Fruit fly (Drosophila melanogaster): Measurements from ENCODE around the gene Nubp1.

Gene Nubp1

dm6 chr2L:16719643-16720515 is 12.5 kb upstream of the Nubp1 start, which contains the start of gene Cyt-c-p:
Gene Cyt-c-p, plus strand, starts transcription at chr2L:16719932.
- TF ChIP-seq pan (optimal IDR thresholded peaks at IDR 0.05) (no peak), CG8478 (optimal IDR thresholded peaks at IDR 0.05) (no peak), psq (optimal IDR thresholded peaks at IDR 0.05) (no peak), Dll (optimal IDR thresholded peaks at IDR 0.05) (no peak), usp (GFP tag; optimal IDR thresholded peaks at IDR 0.05) (no peak), EcR (GFP tag; optimal IDR thresholded peaks at IDR 0.05) (no peak)

- TF ChIP-seq pan (optimal IDR thresholded peaks at IDR 0.05) (no peak), EcR (GFP tag; optimal IDR thresholded peaks at IDR 0.05) (no peak), psq (optimal IDR thresholded peaks at IDR 0.05) (no peak), Dll (optimal IDR thresholded peaks at IDR 0.05) (no peak), CG8478 (optimal IDR thresholded peaks at IDR 0.05) (no peak), usp (GFP tag; optimal IDR thresholded peaks at IDR 0.05) (no peak)
Observed at dm6 chr2L:16720707-16721700, 11.3 kb upstream of the Nubp1 start.

dm6 chr2L:16722596-16722995 is 9.8 kb upstream of the Nubp1 start:
- no peak for TF ChIP-seq psq (optimal IDR thresholded peaks at IDR 0.05)

dm6 chr2L:16727578-16728023 is 4.7 kb upstream of the Nubp1 start, which contains the start of gene VhaSFD:
Gene VhaSFD, minus strand, starts transcription at chr2L:16727826.
- TF ChIP-seq usp (GFP tag; optimal IDR thresholded peaks at IDR 0.05) (no peak), EcR (GFP tag; optimal IDR thresholded peaks at IDR 0.05) (no peak), CG8478 (optimal IDR thresholded peaks at IDR 0.05) (no peak), psq (optimal IDR thresholded peaks at IDR 0.05) (no peak), Dll (optimal IDR thresholded peaks at IDR 0.05) (no peak), pan (optimal IDR thresholded peaks at IDR 0.05) (no peak)

- TF ChIP-seq psq (optimal IDR thresholded peaks at IDR 0.05) (no peak), Dll (optimal IDR thresholded peaks at IDR 0.05) (no peak), EcR (GFP tag; optimal IDR thresholded peaks at IDR 0.05) (no peak), pan (optimal IDR thresholded peaks at IDR 0.05) (no peak), usp (GFP tag; optimal IDR thresholded peaks at IDR 0.05) (no peak), CG8478 (optimal IDR thresholded peaks at IDR 0.05) (no peak)
Observed at dm6 chr2L:16729556-16729955, 2.8 kb upstream of the Nubp1 start, which contains the start of gene Tsen2. Gene Tsen2, plus strand, starts transcription at chr2L:16729777.

- TF ChIP-seq Dll (optimal IDR thresholded peaks at IDR 0.05), result no peak
- TF ChIP-seq pan (optimal IDR thresholded peaks at IDR 0.05), result no peak
- TF ChIP-seq usp (GFP tag; optimal IDR thresholded peaks at IDR 0.05), result no peak
- TF ChIP-seq CG8478 (optimal IDR thresholded peaks at IDR 0.05), result no peak
- TF ChIP-seq EcR (GFP tag; optimal IDR thresholded peaks at IDR 0.05), result no peak
- no peak for TF ChIP-seq psq (optimal IDR thresholded peaks at IDR 0.05)
Observed at dm6 chr2L:16730939-16731338, 1.4 kb upstream of the Nubp1 start, which contains the start of gene CG17996. Gene CG17996, minus strand, starts transcription at chr2L:16731039.

- no peak for TF ChIP-seq usp (GFP tag; optimal IDR thresholded peaks at IDR 0.05)
- no peak for TF ChIP-seq EcR (GFP tag; optimal IDR thresholded peaks at IDR 0.05)
- TF ChIP-seq CG8478 (optimal IDR thresholded peaks at IDR 0.05), result no peak
- TF ChIP-seq psq (optimal IDR thresholded peaks at IDR 0.05), result no peak
- TF ChIP-seq pan (optimal IDR thresholded peaks at IDR 0.05), result no peak
- no peak for TF ChIP-seq Dll (optimal IDR thresholded peaks at IDR 0.05)
Observed at dm6 chr2L:16731799-16732198, 551 bp upstream of the Nubp1 start, which contains the start of gene Prosbeta4. Gene Prosbeta4, minus strand, starts transcription at chr2L:16732133.

dm6 chr2L:16738206-16738900 is 6.0 kb downstream of the Nubp1 start, which contains the start of the genes glu and ChLD3:
Gene glu, minus strand, starts transcription at chr2L:16738388.
Gene ChLD3, plus strand, starts transcription at chr2L:16738850.
- TF ChIP-seq CG8478 (optimal IDR thresholded peaks at IDR 0.05) (no peak), EcR (GFP tag; optimal IDR thresholded peaks at IDR 0.05) (no peak), pan (optimal IDR thresholded peaks at IDR 0.05) (no peak), psq (optimal IDR thresholded peaks at IDR 0.05) (no peak), usp (GFP tag; optimal IDR thresholded peaks at IDR 0.05) (no peak), Dll (optimal IDR thresholded peaks at IDR 0.05) (no peak)

- TF ChIP-seq CG8478 (optimal IDR thresholded peaks at IDR 0.05) (no peak), usp (GFP tag; optimal IDR thresholded peaks at IDR 0.05) (no peak), Dll (optimal IDR thresholded peaks at IDR 0.05) (no peak), EcR (GFP tag; optimal IDR thresholded peaks at IDR 0.05) (no peak), pan (optimal IDR thresholded peaks at IDR 0.05) (no peak), psq (optimal IDR thresholded peaks at IDR 0.05) (no peak)
Observed at dm6 chr2L:16743055-16743805, 10.9 kb downstream of the Nubp1 start, which contains the start of the genes LSm7 and BuGZ. Gene LSm7, minus strand, starts transcription at chr2L:16743100. Gene BuGZ, plus strand, starts transcription at chr2L:16743405.

dm6 chr2L:16747145-16747544 is 14.8 kb downstream of the Nubp1 start:
- TF ChIP-seq CG8478 (optimal IDR thresholded peaks at IDR 0.05) (no peak), pan (optimal IDR thresholded peaks at IDR 0.05) (no peak), psq (optimal IDR thresholded peaks at IDR 0.05) (no peak), usp (GFP tag; optimal IDR thresholded peaks at IDR 0.05) (no peak), EcR (GFP tag; optimal IDR thresholded peaks at IDR 0.05) (no peak), Dll (optimal IDR thresholded peaks at IDR 0.05) (no peak)
